Worm (Caenorhabditis elegans) whole organism, L2 larva: ENCODE measurements around the gene sgk-1.

Source experiments
- dmd-4 ChIP-seq: sonication (generic microtip); optimal IDR thresholded peaks from 2 replicates; lab custom pipeline; 2017; ENCODE audit warnings: missing biosample characterization, missing genetic modification characterization
- elt-3 ChIP-seq: sonication (generic microtip); optimal IDR thresholded peaks from 2 replicates; lab custom pipeline; 2017; ENCODE audit warnings: missing biosample characterization, missing genetic modification characterization
- lin-13 ChIP-seq: fragments of 150-350 bp; optimal IDR thresholded peaks from 2 replicates; lab custom pipeline; 2014; ENCODE audit warnings: missing biosample characterization, missing genetic modification reagents, missing genetic modification characterization
- lin-39 ChIP-seq: fragments of 150-350 bp; optimal IDR thresholded peaks from 2 replicates; lab custom pipeline; 2014; ENCODE audit warnings: missing biosample characterization, missing genetic modification reagents, missing genetic modification characterization
- mdl-1 ChIP-seq, 2 experiments: fragments of 150-350 bp in 1 of 2; sonication (generic microtip) in 1 of 2; optimal IDR thresholded peaks; 2 replicates each; lab custom pipeline; 2017; ENCODE audit warnings: missing biosample characterization in 2 of 2, missing genetic modification characterization in 2 of 2
- nhr-11 ChIP-seq: fragments of 150-350 bp; optimal IDR thresholded peaks from 2 replicates; lab custom pipeline; 2014; ENCODE audit warnings: missing biosample characterization, missing genetic modification characterization
- zag-1 ChIP-seq: fragments of 150-350 bp; optimal IDR thresholded peaks from 2 replicates; lab custom pipeline; 2014; ENCODE audit warnings: missing biosample characterization, missing genetic modification characterization

- TF ChIP-seq nhr-11 (tag; lab: Kevin White, UChicago) (no peak), elt-3 (tag; lab: Kevin White, UChicago) (no peak), dmd-4 (tag; lab: Kevin White, UChicago) (no peak), lin-13 (GFP tag; lab: Kevin White, UChicago) (no peak), lin-39 (tag; lab: Kevin White, UChicago) (no peak), zag-1 (tag; lab: Kevin White, UChicago) (no peak), mdl-1 (tag; optimal IDR thresholded peaks at IDR 0.05; lab: Kevin White, UChicago) (no peak)
Observed at ce11 chrX:16217108-16217507, 44.8 kb downstream of the sgk-1 start, which contains the start of gene F23A7.1.
